Worm (Caenorhabditis elegans) whole organism, L4 larva: ENCODE data around the gene ima-1.

ENCODE experiments used
- D1046.2 ChIP-seq: fragments of 200-800 bp; sonication (Bioruptor generic); IDR thresholded peaks from 2 replicates; pipeline ENCODE4 v1.3.6; 2022; ENCODE audit warnings: missing genetic modification characterization, missing compliant biosample characterization
- F10B5.3 ChIP-seq: sonication (generic microtip); optimal IDR thresholded peaks from 2 replicates; lab custom pipeline; 2016; ENCODE audit warnings: mild to moderate bottlenecking, missing genetic modification characterization, missing compliant biosample characterization
- F26F4.8 ChIP-seq: fragments of 200-800 bp; sonication (Bioruptor generic); conservative IDR thresholded peaks from 2 replicates; pipeline ENCODE4 v1.3.6; 2022; ENCODE audit warnings: missing genetic modification characterization, missing compliant biosample characterization
- F49E8.2 ChIP-seq: sonication (generic microtip); optimal IDR thresholded peaks from 2 replicates; lab custom pipeline; 2016; ENCODE audit warnings: missing compliant biosample characterization, mild to moderate bottlenecking, missing genetic modification characterization, borderline replicate concordance
- R02D3.7 ChIP-seq: fragments of 150-350 bp; sonication (generic microtip); optimal IDR thresholded peaks from 3 replicates; lab custom pipeline; 2014; ENCODE audit warnings: missing biosample characterization, missing genetic modification characterization
- Y5F2A.4 ChIP-seq: fragments of 200-800 bp; sonication (Bioruptor generic); optimal IDR thresholded peaks from 2 replicates; lab custom pipeline; 2018; ENCODE audit warnings: mild to moderate bottlenecking, missing genetic modification characterization, missing compliant biosample characterization
- ZK337.2 ChIP-seq: fragments of 200-800 bp; sonication (Bioruptor generic); IDR thresholded peaks from 2 replicates; pipeline ENCODE4 v1.3.6; 2022; ENCODE audit warnings: missing genetic modification reagents, missing genetic modification characterization, missing compliant biosample characterization
- ZK546.5 ChIP-seq, 2 experiments: sonication (generic microtip); optimal IDR thresholded peaks; 2 replicates each; lab custom pipeline; 2017; ENCODE audit warnings: missing biosample characterization in 2 of 2, missing genetic modification characterization in 2 of 2
- aha-1 ChIP-seq: fragments of 150-350 bp; peaks from one replicate; lab custom pipeline; 2014; ENCODE audit warnings: missing biosample characterization, missing genetic modification characterization
- aly-2 ChIP-seq: sonication (generic microtip); optimal IDR thresholded peaks from 2 replicates; lab custom pipeline; 2018; ENCODE audit warnings: missing biosample characterization, missing genetic modification characterization
- ama-1 ChIP-seq: fragments of 150-350 bp; optimal IDR thresholded peaks from 2 replicates; lab custom pipeline; 2014; ENCODE audit warnings: inconsistent platforms, mixed read lengths
- ceh-28 ChIP-seq: fragments of 150-350 bp; optimal IDR thresholded peaks from 2 replicates; lab custom pipeline; 2014; ENCODE audit warnings: missing biosample characterization, missing genetic modification reagents, missing genetic modification characterization
- cey-2 ChIP-seq: sonication (generic microtip); optimal IDR thresholded peaks from 3 replicates; lab custom pipeline; 2017; ENCODE audit warnings: missing genetic modification characterization, mild to moderate bottlenecking, missing compliant biosample characterization, antibody characterized with exemption, borderline replicate concordance; ENCODE audit not compliant: insufficient read depth
- daf-12 ChIP-seq: fragments of 150-350 bp; optimal IDR thresholded peaks from 2 replicates; lab custom pipeline; 2014; ENCODE audit warnings: missing biosample characterization, missing genetic modification reagents, missing genetic modification characterization
- daf-19 ChIP-seq: fragments of 200-800 bp; sonication (Bioruptor generic); conservative IDR thresholded peaks from 2 replicates; pipeline ENCODE4 v1.3.6; 2022; ENCODE audit warnings: missing genetic modification characterization, missing compliant biosample characterization
- daf-8 ChIP-seq: fragments of 200-800 bp; sonication (Bioruptor generic); IDR thresholded peaks from 2 replicates; pipeline ENCODE4 v1.3.6; 2022; ENCODE audit warnings: missing genetic modification characterization, missing compliant biosample characterization
- dmd-8 ChIP-seq: fragments of 200-800 bp; sonication (Bioruptor generic); IDR thresholded peaks from 2 replicates; pipeline ENCODE4 v1.3.6; 2022; ENCODE audit warnings: missing genetic modification characterization, missing compliant biosample characterization
- dpl-1 ChIP-seq: fragments of 150-350 bp; optimal IDR thresholded peaks from 2 replicates; lab custom pipeline; 2014; ENCODE audit warnings: missing biosample characterization, missing genetic modification reagents, missing genetic modification characterization
- duxl-1 ChIP-seq: sonication (generic microtip); optimal IDR thresholded peaks from 2 replicates; lab custom pipeline; 2016; ENCODE audit warnings: mild to moderate bottlenecking, missing genetic modification characterization, moderate library complexity, missing compliant biosample characterization; ENCODE audit not compliant: poor library complexity
- egl-43 ChIP-seq: fragments of 200-800 bp; sonication (Bioruptor generic); IDR thresholded peaks from 2 replicates; pipeline ENCODE4 v1.3.6; 2022; ENCODE audit warnings: missing genetic modification reagents, missing genetic modification characterization, missing compliant biosample characterization
- fos-1 ChIP-seq: fragments of 150-350 bp; optimal IDR thresholded peaks from 2 replicates; lab custom pipeline; 2014; ENCODE audit warnings: missing biosample characterization, missing genetic modification characterization
- gei-8 ChIP-seq: fragments of 200-800 bp; sonication (Bioruptor generic); optimal IDR thresholded peaks from 2 replicates; lab custom pipeline; 2018; ENCODE audit warnings: mild to moderate bottlenecking, missing genetic modification characterization, missing compliant biosample characterization
- hlh-11 ChIP-seq: fragments of 200-800 bp; sonication (Bioruptor generic); optimal IDR thresholded peaks from 2 replicates; lab custom pipeline; 2018; ENCODE audit warnings: mild to moderate bottlenecking, missing genetic modification characterization, missing compliant biosample characterization
- hmg-1.1 ChIP-seq: fragments of 200-800 bp; sonication (Bioruptor generic); IDR thresholded peaks from 2 replicates; pipeline ENCODE4 v1.3.6; 2022; ENCODE audit warnings: missing genetic modification reagents, missing genetic modification characterization, missing compliant biosample characterization
- lim-7 ChIP-seq: fragments of 200-800 bp; sonication (Bioruptor generic); IDR thresholded peaks from 2 replicates; pipeline ENCODE4 v1.3.6; 2022; ENCODE audit warnings: missing genetic modification characterization, missing compliant biosample characterization
- lin-13 ChIP-seq: fragments of 150-350 bp; optimal IDR thresholded peaks from 2 replicates; lab custom pipeline; 2014; ENCODE audit warnings: missing biosample characterization, missing genetic modification reagents, missing genetic modification characterization
- lin-29 ChIP-seq: fragments of 200-800 bp; sonication (Bioruptor generic); IDR thresholded peaks from 2 replicates; pipeline ENCODE4 v1.3.6; 2022; ENCODE audit warnings: missing genetic modification reagents, missing genetic modification characterization, missing compliant biosample characterization
- lin-38 ChIP-seq: fragments of 200-800 bp; sonication (Bioruptor generic); IDR thresholded peaks from 2 replicates; pipeline ENCODE4 v1.3.6; 2022; ENCODE audit warnings: missing genetic modification reagents, missing genetic modification characterization, missing compliant biosample characterization
- lir-3 ChIP-seq: sonication (generic microtip); optimal IDR thresholded peaks from 2 replicates; lab custom pipeline; 2016; ENCODE audit warnings: mild to moderate bottlenecking, missing genetic modification characterization, missing compliant biosample characterization
- madf-5 ChIP-seq, 2 experiments: fragments of 200-800 bp; sonication (Bioruptor generic); IDR thresholded peaks; 2 replicates each; pipeline ENCODE4 v1.3.6; 2022; ENCODE audit warnings: missing compliant biosample characterization in 2 of 2, missing genetic modification characterization in 2 of 2
- madf-9 ChIP-seq: fragments of 200-800 bp; sonication (Bioruptor generic); conservative IDR thresholded peaks from 2 replicates; pipeline ENCODE4 v1.3.6; 2022; ENCODE audit warnings: missing genetic modification reagents, missing genetic modification characterization, missing compliant biosample characterization
- mdl-1 ChIP-seq, 2 experiments: fragments of 150-350 bp in 1 of 2; sonication (generic microtip) in 1 of 2; optimal IDR thresholded peaks; 2 replicates each; lab custom pipeline; 2014 to 2017; ENCODE audit warnings: missing biosample characterization in 2 of 2, missing genetic modification characterization in 2 of 2
- mes-2 ChIP-seq: sonication (generic microtip); optimal IDR thresholded peaks from 2 replicates; lab custom pipeline; 2016; ENCODE audit warnings: missing genotype, mild to moderate bottlenecking, missing genetic modification characterization, missing compliant biosample characterization; ENCODE audit not compliant: poor library complexity, severe bottlenecking
- mxl-3 ChIP-seq: fragments of 200-800 bp; sonication (Bioruptor generic); optimal IDR thresholded peaks from 2 replicates; lab custom pipeline; 2018; ENCODE audit warnings: mild to moderate bottlenecking, missing genetic modification characterization, missing compliant biosample characterization
- nhr-102 ChIP-seq: sonication (generic microtip); optimal IDR thresholded peaks from 2 replicates; lab custom pipeline; 2016; ENCODE audit warnings: mild to moderate bottlenecking, missing genetic modification characterization, moderate library complexity, missing compliant biosample characterization
- nhr-237 ChIP-seq: sonication (generic microtip); optimal IDR thresholded peaks from 2 replicates; lab custom pipeline; 2017; ENCODE audit warnings: missing biosample characterization, missing genetic modification characterization
- nhr-48 ChIP-seq: sonication (generic microtip); optimal IDR thresholded peaks from 2 replicates; lab custom pipeline; 2016; ENCODE audit warnings: mild to moderate bottlenecking, missing genetic modification characterization, missing compliant biosample characterization
- nhr-6 ChIP-seq: fragments of 150-350 bp; optimal IDR thresholded peaks from 2 replicates; lab custom pipeline; 2014; ENCODE audit warnings: missing biosample characterization, missing genetic modification characterization
- nhr-76 ChIP-seq: fragments of 150-350 bp; optimal IDR thresholded peaks from 2 replicates; lab custom pipeline; 2014; ENCODE audit warnings: missing biosample characterization, missing genetic modification characterization
- nhr-77 ChIP-seq: fragments of 150-350 bp; optimal IDR thresholded peaks from 2 replicates; lab custom pipeline; 2014; ENCODE audit warnings: missing biosample characterization, missing genetic modification characterization
- php-3 ChIP-seq: fragments of 200-800 bp; sonication (Bioruptor generic); IDR thresholded peaks from 2 replicates; pipeline ENCODE4 v1.3.6; 2022; ENCODE audit warnings: missing genetic modification reagents, missing genetic modification characterization, missing compliant biosample characterization
- saeg-2 ChIP-seq: fragments of 200-800 bp; sonication (Bioruptor generic); IDR thresholded peaks from 2 replicates; pipeline ENCODE4 v1.3.6; 2022; ENCODE audit warnings: missing genetic modification reagents, missing genetic modification characterization, missing compliant biosample characterization
- sdz-12 ChIP-seq: fragments of 200-800 bp; sonication (Bioruptor generic); optimal IDR thresholded peaks from 2 replicates; lab custom pipeline; 2018; ENCODE audit warnings: mild to moderate bottlenecking, missing genetic modification characterization, missing compliant biosample characterization
- set-16 ChIP-seq: fragments of 200-800 bp; sonication (Bioruptor generic); IDR thresholded peaks from 2 replicates; pipeline ENCODE4 v1.3.6; 2022; ENCODE audit warnings: missing genetic modification reagents, missing genetic modification characterization, missing compliant biosample characterization
- snpc-1.2 ChIP-seq: fragments of 200-800 bp; sonication (Bioruptor generic); IDR thresholded peaks from 2 replicates; pipeline ENCODE4 v1.3.6; 2022; ENCODE audit warnings: missing genetic modification reagents, missing genetic modification characterization, missing compliant biosample characterization
- tra-1 ChIP-seq: fragments of 200-800 bp; sonication (Bioruptor generic); IDR thresholded peaks from 2 replicates; pipeline ENCODE4 v1.3.6; 2022; ENCODE audit warnings: missing genetic modification reagents, missing genetic modification characterization, missing compliant biosample characterization
- unc-39 ChIP-seq: sonication (generic microtip); optimal IDR thresholded peaks from 2 replicates; lab custom pipeline; 2017; ENCODE audit warnings: missing biosample characterization, missing genetic modification characterization
- zfp-2 ChIP-seq: sonication (generic microtip); optimal IDR thresholded peaks from 2 replicates; lab custom pipeline; 2016; ENCODE audit warnings: mild to moderate bottlenecking, missing genetic modification characterization, missing compliant biosample characterization
- zfp-3 ChIP-seq: fragments of 200-800 bp; sonication (Bioruptor generic); conservative IDR thresholded peaks from 2 replicates; pipeline ENCODE4 v1.3.6; 2022; ENCODE audit warnings: missing genetic modification reagents, missing genetic modification characterization, missing compliant biosample characterization
- zip-11 ChIP-seq: fragments of 200-800 bp; sonication (Bioruptor generic); IDR thresholded peaks from 2 replicates; pipeline ENCODE4 v1.3.6; 2022; ENCODE audit warnings: missing genetic modification characterization, missing compliant biosample characterization
- zip-2 ChIP-seq: fragments of 150-350 bp; optimal IDR thresholded peaks from 2 replicates; lab custom pipeline; 2014; ENCODE audit warnings: missing biosample characterization, missing genetic modification characterization
- ztf-7 ChIP-seq: fragments of 150-350 bp; optimal IDR thresholded peaks from 2 replicates; lab custom pipeline; 2014; ENCODE audit warnings: missing biosample characterization, missing genetic modification characterization

ima-1 gene

DNA sequence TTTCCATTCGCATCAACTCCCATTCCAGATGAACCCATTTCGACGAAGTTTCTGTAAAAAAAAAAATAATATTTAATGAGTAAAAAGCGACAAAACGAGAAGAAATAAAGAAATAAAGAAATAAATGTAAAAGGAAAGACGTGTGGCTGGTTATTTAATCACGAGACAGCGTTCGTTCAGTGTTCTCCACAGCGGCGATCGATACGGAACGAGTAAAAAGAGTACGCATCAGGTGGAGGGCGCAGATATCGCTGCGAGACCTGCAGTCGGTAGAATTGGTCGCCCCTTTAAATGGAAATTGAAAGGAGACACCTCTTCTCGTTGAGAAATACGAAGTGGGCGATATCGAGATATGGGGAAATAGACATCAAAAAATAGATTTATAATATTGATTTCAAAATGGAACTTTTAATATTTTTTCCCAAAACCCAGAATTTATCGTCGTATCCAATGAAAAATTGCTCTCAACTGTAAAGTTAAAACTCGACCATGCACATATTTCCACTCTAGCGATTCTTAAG is 10.8 kb upstream of the ima-1 start, which contains the start of gene pqn-70 (continued):
- TF ChIP-seq ceh-28 (tag; lab: Kevin White, UChicago) (peak; percentile 76), zfp-2 (tag; lab: Kevin White, UChicago) (no peak), ama-1 (lab: Kevin White, UChicago) (peak; percentile 74), daf-8 (no peak), sdz-12 (GFP tag; lab: Kevin White, UChicago) (no peak), nhr-102 (tag; lab: Kevin White, UChicago) (peak; percentile 37), madf-9 (GFP tag; lab: Robert Waterston, UW) (no peak), zip-2 (peak; percentile 36), Y5F2A.4 (GFP tag; lab: Kevin White, UChicago) (no peak), ZK337.2 (GFP tag; lab: Robert Waterston, UW) (no peak), daf-19 (GFP tag; lab: Robert Waterston, UW) (no peak), hlh-11 (tag; lab: Kevin White, UChicago) (peak; percentile 92), saeg-2 (GFP tag; lab: Robert Waterston, UW) (no peak), nhr-6 (peak; percentile 76), madf-5 (GFP tag; IDR thresholded peaks at IDR 0.05; lab: Robert Waterston, UW) (no peak), nhr-77 (tag; lab: Kevin White, UChicago) (peak; percentile 59), hmg-1.1 (GFP tag; lab: Robert Waterston, UW) (peak; percentile 86), gei-8 (GFP tag; lab: Kevin White, UChicago) (no peak), set-16 (GFP tag; lab: Robert Waterston, UW) (no peak), unc-39 (no peak), F10B5.3 (no peak), aly-2 (tag; lab: Kevin White, UChicago) (no peak), F49E8.2 (tag; lab: Kevin White, UChicago) (no peak), dpl-1 (GFP tag; lab: Kevin White, UChicago) (peak; percentile 76), R02D3.7 (tag; lab: Kevin White, UChicago) (no peak), duxl-1 (tag; lab: Kevin White, UChicago) (peak; percentile 53), nhr-237 (tag; lab: Kevin White, UChicago) (no peak), lir-3 (tag; lab: Kevin White, UChicago) (no peak), zfp-3 (no peak; the same call in 1 of the 2 replicates), lin-13 (GFP tag; lab: Kevin White, UChicago) (peak; percentile 75), egl-43 (GFP tag; lab: Robert Waterston, UW) (peak; percentile 67; the same call in 1 of the 2 replicates), dmd-8 (GFP tag; lab: Robert Waterston, UW) (no peak), mdl-1 (tag; optimal IDR thresholded peaks at IDR 0.05; lab: Kevin White, UChicago) (peak; percentile 16 to 73), snpc-1.2 (GFP tag; lab: Robert Waterston, UW) (no peak), lim-7 (no peak), nhr-48 (peak; percentile 60), lin-38 (GFP tag; lab: Robert Waterston, UW) (no peak; the same call in 1 of the 2 replicates), F26F4.8 (GFP tag; lab: Robert Waterston, UW) (no peak), aha-1 (tag; lab: Kevin White, UChicago) (no peak), nhr-76 (tag; lab: Kevin White, UChicago) (no peak), tra-1 (no peak), mxl-3 (GFP tag; lab: Kevin White, UChicago) (peak; percentile 1), ztf-7 (tag; lab: Kevin White, UChicago) (peak; percentile 39), zip-11 (GFP tag; lab: Robert Waterston, UW) (no peak), cey-2 (tag; lab: Kevin White, UChicago) (no peak), mes-2 (tag; lab: Kevin White, UChicago) (peak; percentile 87), ZK546.5 (tag; optimal IDR thresholded peaks at IDR 0.05; lab: Kevin White, UChicago) (no peak), php-3 (GFP tag; lab: Robert Waterston, UW) (no peak), fos-1 (no peak), daf-12 (no peak), D1046.2 (no peak), lin-29 (GFP tag; lab: Robert Waterston, UW) (no peak)
